Worm (Caenorhabditis elegans): Measurements from ENCODE around the gene glb-34.

DNA sequence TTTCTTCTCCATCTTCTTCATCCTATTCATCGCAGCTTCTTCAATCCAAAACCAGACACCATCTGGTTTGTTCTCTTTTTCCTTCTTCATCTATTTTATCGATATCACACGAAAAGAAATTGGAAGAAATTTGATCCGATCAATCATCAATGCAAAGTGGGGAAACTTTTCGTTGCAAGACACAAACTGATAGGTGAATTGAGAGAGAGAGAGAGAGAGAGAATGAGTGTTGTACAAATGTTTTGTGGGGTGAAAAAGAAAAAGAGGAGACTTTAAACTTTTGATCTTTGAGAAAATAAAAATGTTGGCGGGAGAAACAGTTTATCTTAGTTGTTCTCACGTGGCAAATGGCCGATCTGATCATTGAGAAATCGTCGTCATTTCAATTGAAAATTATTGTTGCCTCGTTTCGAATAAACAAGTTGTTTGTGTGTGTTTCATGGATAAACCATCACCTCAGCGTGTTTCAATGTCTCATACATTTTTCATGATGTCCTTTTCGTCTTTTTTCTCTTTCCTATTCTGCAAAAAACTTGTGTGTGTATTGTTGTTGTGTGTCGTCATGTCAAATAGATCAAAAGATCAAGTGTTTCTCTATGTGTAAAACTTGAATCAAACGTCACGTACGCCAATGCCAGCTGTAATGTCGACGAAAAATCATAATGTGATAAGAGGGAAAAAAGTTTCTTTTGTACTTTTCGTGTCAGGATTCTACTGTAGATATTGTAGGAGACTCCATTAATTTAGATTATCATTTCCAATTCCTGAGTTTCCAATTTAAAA, 40.2 kb upstream of the glb-34 start:
- TF ChIP-seq zip-4 (GFP tag; optimal IDR thresholded peaks at IDR 0.05) (no peak), ztf-4 (tag; optimal IDR thresholded peaks at IDR 0.05) (peak; percentile 34), pax-3 (tag; optimal IDR thresholded peaks at IDR 0.05) (no peak), snpc-4 (tag; optimal IDR thresholded peaks at IDR 0.05) (peak; percentile 4)

Data from whole organism, L1 larva.